Fruit fly (Drosophila melanogaster) whole organism, embryonic: ENCODE results near the gene Teh2.

Source experiments
- CG10654 ChIP-seq: fragments of 200-800 bp; sonication (Bioruptor generic); optimal IDR thresholded peaks from 2 replicates; lab custom pipeline; 2016; ENCODE audit warnings: missing biosample characterization, missing genetic modification characterization
- CG11093 ChIP-seq: fragments of 200-800 bp; sonication (Bioruptor generic); IDR thresholded peaks from 3 replicates; pipeline ENCODE4 v1.3.6; 2022; ENCODE audit warnings: missing biosample characterization, missing genetic modification characterization
- CG14441 ChIP-seq: fragments of 200-800 bp; sonication (Bioruptor generic); IDR thresholded peaks from 2 replicates; pipeline ENCODE4 v1.3.6; 2022; ENCODE audit warnings: missing biosample characterization, missing genetic modification characterization
- CG1529 ChIP-seq: fragments of 200-800 bp; sonication (Bioruptor generic); optimal IDR thresholded peaks from 3 replicates; lab custom pipeline; 2018; ENCODE audit warnings: missing biosample characterization, missing genetic modification characterization
- CG1647 ChIP-seq: fragments of 200-800 bp; sonication (Bioruptor generic); optimal IDR thresholded peaks from 3 replicates; lab custom pipeline; 2016; ENCODE audit warnings: missing biosample characterization, missing genetic modification characterization
- CG16779 ChIP-seq: fragments of 200-800 bp; sonication (Bioruptor generic); IDR thresholded peaks from 2 replicates; pipeline ENCODE4 v1.3.6; 2022; ENCODE audit warnings: missing biosample characterization, missing genetic modification characterization
- CG17802 ChIP-seq: fragments of 200-800 bp; sonication (Bioruptor generic); optimal IDR thresholded peaks from 2 replicates; lab custom pipeline; 2018; ENCODE audit warnings: missing biosample characterization, mild to moderate bottlenecking, missing genetic modification characterization, moderate library complexity
- CG18011 ChIP-seq: fragments of 200-800 bp; sonication (Bioruptor generic); optimal IDR thresholded peaks from 2 replicates; lab custom pipeline; 2017; ENCODE audit warnings: missing biosample characterization, missing genetic modification characterization, mild to moderate bottlenecking, moderate library complexity, missing genotype
- CG2712 ChIP-seq: fragments of 200-800 bp; optimal IDR thresholded peaks from 3 replicates; lab custom pipeline; 2019; ENCODE audit warnings: missing biosample characterization, mild to moderate bottlenecking, missing genetic modification characterization, moderate library complexity
- CG3065 ChIP-seq: fragments of 200-800 bp; sonication (Bioruptor generic); optimal IDR thresholded peaks from 2 replicates; lab custom pipeline; 2016; ENCODE audit warnings: missing biosample characterization, missing genetic modification characterization
- CG31388 ChIP-seq: fragments of 200-800 bp; sonication (Bioruptor generic); optimal IDR thresholded peaks from 2 replicates; lab custom pipeline; 2016; ENCODE audit warnings: missing biosample characterization, missing genetic modification characterization
- CG3847 ChIP-seq: fragments of 200-800 bp; sonication (Bioruptor generic); IDR thresholded peaks from 2 replicates; pipeline ENCODE4 v1.3.6; 2022; ENCODE audit warnings: missing biosample characterization, missing genetic modification characterization
- CG3995 ChIP-seq: fragments of 200-800 bp; sonication (Bioruptor generic); optimal IDR thresholded peaks from 3 replicates; lab custom pipeline; 2016; ENCODE audit warnings: missing biosample characterization, missing genetic modification characterization
- CG4854 ChIP-seq: fragments of 200-800 bp; sonication (Bioruptor generic); optimal IDR thresholded peaks from 2 replicates; lab custom pipeline; 2016; ENCODE audit warnings: missing biosample characterization, missing genetic modification characterization, inconsistent platforms
- CG5180 ChIP-seq: fragments of 200-800 bp; sonication (Bioruptor generic); optimal IDR thresholded peaks from 3 replicates; lab custom pipeline; 2017; ENCODE audit warnings: missing biosample characterization, missing genetic modification characterization, mild to moderate bottlenecking, moderate library complexity, missing genetic modification reagents
- CG5245 ChIP-seq: fragments of 200-800 bp; sonication (Bioruptor generic); optimal IDR thresholded peaks from 3 replicates; lab custom pipeline; 2016; ENCODE audit warnings: missing biosample characterization, missing genetic modification characterization
- CG6654 ChIP-seq: fragments of 200-800 bp; sonication (Bioruptor generic); optimal IDR thresholded peaks from 2 replicates; lab custom pipeline; 2017; ENCODE audit warnings: missing biosample characterization, mild to moderate bottlenecking, missing genetic modification characterization
- CG8089 ChIP-seq: fragments of 200-800 bp; sonication (Bioruptor generic); optimal IDR thresholded peaks from 3 replicates; lab custom pipeline; 2016; ENCODE audit warnings: missing biosample characterization, missing genetic modification characterization
- CG8388 ChIP-seq: fragments of 200-800 bp; sonication (Bioruptor generic); optimal IDR thresholded peaks from 2 replicates; lab custom pipeline; 2019; ENCODE audit warnings: missing biosample characterization, mild to moderate bottlenecking, missing genetic modification characterization, moderate library complexity
- E2f1 ChIP-seq: fragments of 200-800 bp; sonication (Bioruptor generic); IDR thresholded peaks from 2 replicates; pipeline ENCODE4 v1.3.6; 2022; ENCODE audit warnings: missing biosample characterization, missing genetic modification characterization
- Ets97D ChIP-seq: fragments of 200-800 bp; sonication (Bioruptor generic); optimal IDR thresholded peaks from 3 replicates; lab custom pipeline; 2016; ENCODE audit warnings: missing biosample characterization, missing genetic modification characterization
- Hand ChIP-seq: fragments of 200-800 bp; sonication (Bioruptor generic); optimal IDR thresholded peaks from 2 replicates; lab custom pipeline; 2017; ENCODE audit warnings: mild to moderate bottlenecking, missing biosample characterization, missing genetic modification reagents, missing genetic modification characterization
- Hey ChIP-seq: fragments of 200-800 bp; sonication (Bioruptor generic); optimal IDR thresholded peaks from 3 replicates; lab custom pipeline; 2018; ENCODE audit warnings: missing biosample characterization, mild to moderate bottlenecking, missing genetic modification characterization
- HmgD ChIP-seq: fragments of 200-800 bp; sonication (Bioruptor generic); optimal IDR thresholded peaks from 3 replicates; lab custom pipeline; 2016; ENCODE audit warnings: missing biosample characterization, missing genetic modification characterization
- Hmx ChIP-seq: fragments of 200-800 bp; sonication (Bioruptor generic); optimal IDR thresholded peaks from 2 replicates; lab custom pipeline; 2016; ENCODE audit warnings: missing biosample characterization, missing genetic modification characterization
- MESR4 ChIP-seq: fragments of 200-800 bp; sonication (Bioruptor generic); optimal IDR thresholded peaks from 2 replicates; lab custom pipeline; 2018; ENCODE audit warnings: missing biosample characterization, mild to moderate bottlenecking, missing genetic modification characterization, moderate library complexity
- Max ChIP-seq: fragments of 200-800 bp; sonication (Bioruptor generic); optimal IDR thresholded peaks from 2 replicates; lab custom pipeline; 2016; ENCODE audit warnings: missing biosample characterization, mild to moderate bottlenecking, missing genetic modification characterization
- Myb ChIP-seq: fragments of 200-800 bp; sonication (Bioruptor generic); optimal IDR thresholded peaks from 2 replicates; lab custom pipeline; 2016; ENCODE audit warnings: missing biosample characterization, missing genetic modification characterization
- NC2β ChIP-seq: fragments of 200-800 bp; sonication (Bioruptor generic); optimal IDR thresholded peaks from 2 replicates; lab custom pipeline; 2016; ENCODE audit warnings: missing biosample characterization, missing genetic modification characterization
- Oaz ChIP-seq: fragments of 200-800 bp; sonication (Bioruptor generic); IDR thresholded peaks from 2 replicates; pipeline ENCODE4 v1.3.6; 2022; ENCODE audit warnings: missing biosample characterization, missing genetic modification characterization
- Pdp1 ChIP-seq, 2 experiments: fragments of 200-800 bp; sonication (Bioruptor generic); optimal IDR thresholded peaks; 3 replicates each; lab custom pipeline; 2016; ENCODE audit warnings: missing biosample characterization in 2 of 2, missing genetic modification characterization in 2 of 2, mild to moderate bottlenecking in 1 of 2, moderate library complexity in 1 of 2
- Ravus ChIP-seq: fragments of 200-800 bp; sonication (Bioruptor generic); IDR thresholded peaks from 2 replicates; pipeline ENCODE4 v1.3.6; 2022; ENCODE audit warnings: missing biosample characterization, missing genetic modification characterization
- TFAM ChIP-seq: fragments of 200-800 bp; sonication (Bioruptor generic); optimal IDR thresholded peaks from 2 replicates; lab custom pipeline; 2017; ENCODE audit warnings: missing biosample characterization, missing genetic modification characterization, inconsistent platforms
- chif ChIP-seq, 2 experiments: fragments of 200-800 bp; sonication (Bioruptor generic); optimal IDR thresholded peaks; 3 replicates each; lab custom pipeline; 2016; ENCODE audit warnings: missing biosample characterization in 2 of 2, missing genetic modification characterization in 2 of 2
- chn ChIP-seq: fragments of 200-800 bp; sonication (Bioruptor generic); optimal IDR thresholded peaks from 2 replicates; lab custom pipeline; 2016; ENCODE audit warnings: missing biosample characterization, missing genetic modification characterization
- dm ChIP-seq: fragments of 200-800 bp; sonication (Bioruptor generic); optimal IDR thresholded peaks from 3 replicates; lab custom pipeline; 2016; ENCODE audit warnings: missing biosample characterization, missing genetic modification characterization
- emc ChIP-seq: fragments of 200-800 bp; sonication (Bioruptor generic); optimal IDR thresholded peaks from 2 replicates; lab custom pipeline; 2016; ENCODE audit warnings: missing biosample characterization, missing genetic modification characterization
- ham ChIP-seq: fragments of 200-800 bp; sonication (Bioruptor generic); IDR thresholded peaks from 2 replicates; pipeline ENCODE4 v1.3.6; 2022; ENCODE audit warnings: missing biosample characterization, missing genetic modification characterization
- her ChIP-seq: fragments of 200-800 bp; sonication (Bioruptor generic); optimal IDR thresholded peaks from 2 replicates; lab custom pipeline; 2016; ENCODE audit warnings: missing biosample characterization, missing genetic modification characterization
- insv ChIP-seq, 2 experiments: fragments of 200-800 bp; sonication (Bioruptor generic); optimal IDR thresholded peaks; 3 replicates each; lab custom pipeline; 2016 to 2018; ENCODE audit warnings: missing biosample characterization in 2 of 2, missing genetic modification characterization in 2 of 2
- maf-S ChIP-seq: fragments of 200-800 bp; sonication (Bioruptor generic); optimal IDR thresholded peaks from 2 replicates; lab custom pipeline; 2016; ENCODE audit warnings: missing biosample characterization, missing genetic modification characterization
- mirr ChIP-seq: fragments of 200-800 bp; sonication (Bioruptor generic); optimal IDR thresholded peaks from 3 replicates; lab custom pipeline; 2018; ENCODE audit warnings: missing biosample characterization, mild to moderate bottlenecking, missing genetic modification characterization
- nerfin-2 ChIP-seq: fragments of 200-800 bp; sonication (Bioruptor generic); IDR thresholded peaks from 2 replicates; pipeline ENCODE4 v1.3.6; 2022; ENCODE audit warnings: missing biosample characterization, missing genetic modification characterization; ENCODE audit not compliant: partially characterized antibody
- onecut ChIP-seq: fragments of 200-800 bp; sonication (Bioruptor generic); IDR thresholded peaks from 2 replicates; pipeline ENCODE4 v1.3.6; 2022; ENCODE audit warnings: missing biosample characterization, missing genetic modification characterization
- pum ChIP-seq: fragments of 200-800 bp; sonication (Bioruptor generic); optimal IDR thresholded peaks from 2 replicates; lab custom pipeline; 2016; ENCODE audit warnings: missing biosample characterization, missing genetic modification characterization
- sens-2 ChIP-seq: fragments of 200-800 bp; sonication (Bioruptor generic); IDR thresholded peaks from 2 replicates; pipeline ENCODE4 v1.3.6; 2022; ENCODE audit warnings: missing biosample characterization, missing genetic modification characterization
- seq ChIP-seq: fragments of 200-800 bp; sonication (Bioruptor generic); IDR thresholded peaks from 2 replicates; pipeline ENCODE4 v1.3.6; 2022; ENCODE audit warnings: missing biosample characterization, missing genetic modification characterization
- sna ChIP-seq: fragments of 200-800 bp; sonication (Bioruptor generic); IDR thresholded peaks from 2 replicates; pipeline ENCODE4 v1.3.6; 2022; ENCODE audit warnings: missing biosample characterization, missing genetic modification characterization; ENCODE audit not compliant: partially characterized antibody
- tna ChIP-seq: fragments of 200-800 bp; sonication (Bioruptor generic); IDR thresholded peaks from 2 replicates; pipeline ENCODE4 v1.3.6; 2022; ENCODE audit warnings: missing biosample characterization, missing genetic modification characterization; ENCODE audit not compliant: partially characterized antibody
- zfh1 ChIP-seq: fragments of 200-800 bp; sonication (Bioruptor generic); IDR thresholded peaks from 3 replicates; pipeline ENCODE4 v1.3.6; 2022; ENCODE audit warnings: missing biosample characterization, missing genetic modification characterization

Teh2 gene

DNA sequence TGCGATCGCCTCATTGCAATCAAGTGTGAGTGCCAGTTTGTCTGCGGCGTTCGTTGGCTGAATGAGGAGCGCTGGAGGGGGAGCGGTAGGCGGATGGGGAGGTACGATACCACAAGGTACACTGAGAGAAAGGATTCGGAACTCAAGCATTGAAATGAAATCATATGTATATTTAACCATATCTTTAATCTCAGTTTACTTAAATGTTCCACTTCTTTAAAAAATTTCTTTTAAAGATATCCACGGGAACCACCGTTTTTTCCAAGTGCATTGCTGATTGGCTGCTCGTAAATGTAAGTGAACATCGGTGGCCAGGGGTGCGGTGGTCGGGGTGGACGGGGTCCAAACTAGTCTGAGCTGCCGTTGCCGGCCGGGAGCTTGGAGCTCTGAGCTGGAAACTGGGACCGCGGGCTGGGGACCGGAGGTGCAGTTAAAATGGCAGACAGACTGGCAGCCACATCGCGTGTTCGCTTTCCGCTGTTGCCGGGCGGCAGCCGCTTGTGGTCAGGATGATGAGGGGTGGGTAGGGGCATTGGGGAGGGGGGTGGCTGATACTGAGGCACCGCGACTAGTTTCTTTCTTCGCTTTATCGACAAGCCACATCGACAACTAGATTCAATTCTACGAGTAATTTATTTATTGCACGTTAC is 40.5 kb upstream of the Teh2 start (continued):
- TF ChIP-seq CG17802 (tag; lab: Kevin White, UChicago) (peak; percentile 78), Oaz (GFP tag; lab: Robert Waterston, UW) (peak; percentile 91), insv (GFP tag; optimal IDR thresholded peaks at IDR 0.05; lab: Kevin White, UChicago) (peak; percentile 32 to 62), seq (GFP tag; lab: Robert Waterston, UW) (peak; percentile 95), nerfin-2 (GFP tag; lab: Robert Waterston, UW) (no peak), CG3065 (GFP tag; lab: Kevin White, UChicago) (peak; percentile 89), CG3847 (GFP tag; lab: Robert Waterston, UW) (peak; percentile 92), CG3995 (peak; percentile 18), HmgD (GFP tag; lab: Kevin White, UChicago) (peak; percentile 77), CG2712 (peak; percentile 98), CG31388 (peak; percentile 93), ham (GFP tag; lab: Robert Waterston, UW) (no peak), CG5245 (GFP tag; lab: Kevin White, UChicago) (peak; percentile 96), Hmx (peak; percentile 58), pum (GFP tag; lab: Kevin White, UChicago) (peak; percentile 96), CG5180 (GFP tag; lab: Kevin White, UChicago) (peak; percentile 92), Ravus (GFP tag; lab: Robert Waterston, UW) (peak; percentile 87), CG11093 (GFP tag; lab: Robert Waterston, UW) (peak; percentile 94), Hand (peak; percentile 82), CG6654 (GFP tag; lab: Kevin White, UChicago) (peak; percentile 88), onecut (GFP tag; lab: Robert Waterston, UW) (peak; percentile 95), CG1647 (GFP tag; lab: Kevin White, UChicago) (peak; percentile 88), CG4854 (GFP tag; lab: Kevin White, UChicago) (peak; percentile 87), CG8388 (GFP tag; lab: Kevin White, UChicago) (peak; percentile 97), Myb (GFP tag; lab: Kevin White, UChicago) (peak; percentile 80), CG18011 (GFP tag; lab: Kevin White, UChicago) (peak; percentile 74), chif (GFP tag; optimal IDR thresholded peaks at IDR 0.05; lab: Kevin White, UChicago) (peak; percentile 95 to 97), CG10654 (GFP tag; lab: Kevin White, UChicago) (peak; percentile 94), Ets97D (GFP tag; lab: Kevin White, UChicago) (peak; percentile 85), CG16779 (peak; percentile 78; the same call in 1 of the 2 replicates), zfh1 (GFP tag; lab: Robert Waterston, UW) (peak; percentile 98), CG8089 (GFP tag; lab: Kevin White, UChicago) (peak; percentile 96), her (GFP tag; lab: Kevin White, UChicago) (peak; percentile 80), tna (GFP tag; lab: Robert Waterston, UW) (no peak), MESR4 (GFP tag; lab: Kevin White, UChicago) (peak; percentile 56), Hey (peak; percentile 72), E2f1 (GFP tag; lab: Robert Waterston, UW) (peak; percentile 96), NC2β (GFP tag; lab: Kevin White, UChicago) (peak; percentile 93), sna (no peak), Max (peak; percentile 87), TFAM (peak; percentile 86), Pdp1 (GFP tag; optimal IDR thresholded peaks at IDR 0.05; lab: Kevin White, UChicago) (peak; percentile 94), chn (peak; percentile 92), maf-S (GFP tag; lab: Kevin White, UChicago) (peak; percentile 91), emc (GFP tag; lab: Kevin White, UChicago) (peak; percentile 67), CG1529 (peak; percentile 98), CG14441 (GFP tag; lab: Robert Waterston, UW) (peak; percentile 96), mirr (GFP tag; lab: Kevin White, UChicago) (peak; percentile 43), dm (GFP tag; lab: Kevin White, UChicago) (peak; percentile 90), sens-2 (GFP tag; lab: Robert Waterston, UW) (peak; percentile 98)
